Fruit fly (Drosophila melanogaster): ENCODE results near the gene Pmm2.

DNA sequence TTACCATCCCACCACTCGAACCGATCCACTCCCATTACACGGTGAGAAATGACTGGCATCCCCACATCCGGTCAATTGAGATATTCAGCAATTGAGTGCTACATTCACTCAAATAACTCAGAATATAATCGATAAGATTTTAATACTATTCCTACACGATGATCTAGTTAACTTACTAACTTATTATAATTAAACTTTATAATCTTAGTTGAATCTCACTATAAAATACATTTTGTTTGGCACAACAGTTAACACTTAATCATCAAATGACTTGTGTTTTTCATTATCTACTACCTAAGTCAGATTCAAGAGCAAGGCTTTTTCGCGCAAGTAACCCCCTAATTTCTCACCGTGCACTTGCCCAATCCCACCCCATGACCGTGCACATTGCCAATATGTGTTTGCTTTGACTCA, 39.1 kb upstream of the Pmm2 start:
- no peak for TF ChIP-seq Myc (optimal IDR thresholded peaks at IDR 0.05)
- TF ChIP-seq insv (optimal IDR thresholded peaks at IDR 0.05) = no peak
